Fruit fly (Drosophila melanogaster) whole organism, embryonic: ENCODE data around the gene CG42758.

Experiments
- CG1024 ChIP-seq: fragments of 200-800 bp; sonication (Bioruptor generic); IDR thresholded peaks from 2 replicates; pipeline ENCODE4 v1.3.6; 2022; ENCODE audit warnings: missing biosample characterization, missing genetic modification characterization
- CG10274 ChIP-seq: fragments of 200-800 bp; sonication (Bioruptor generic); optimal IDR thresholded peaks from 3 replicates; lab custom pipeline; 2017; ENCODE audit warnings: missing biosample characterization, mild to moderate bottlenecking, missing genetic modification characterization
- CG10321 ChIP-seq: fragments of 200-800 bp; sonication (Bioruptor generic); IDR thresholded peaks from 2 replicates; pipeline ENCODE4 v1.3.6; 2022; ENCODE audit warnings: missing biosample characterization, missing genetic modification characterization
- CG11247 ChIP-seq: fragments of 200-800 bp; sonication (Bioruptor generic); IDR thresholded peaks from 2 replicates; pipeline ENCODE4 v1.3.6; 2022; ENCODE audit warnings: missing biosample characterization, missing genetic modification characterization
- CG15479 ChIP-seq: fragments of 200-800 bp; sonication (Bioruptor generic); optimal IDR thresholded peaks from 3 replicates; lab custom pipeline; 2019; ENCODE audit warnings: missing biosample characterization, mild to moderate bottlenecking, missing genetic modification characterization, moderate library complexity
- CG15601 ChIP-seq: fragments of 200-800 bp; sonication (Bioruptor generic); optimal IDR thresholded peaks from 3 replicates; lab custom pipeline; 2019; ENCODE audit warnings: missing biosample characterization, mild to moderate bottlenecking, missing genetic modification characterization, moderate library complexity
- CG1603 ChIP-seq: fragments of 200-800 bp; sonication (Bioruptor generic); optimal IDR thresholded peaks from 2 replicates; lab custom pipeline; 2019; ENCODE audit warnings: missing biosample characterization, mild to moderate bottlenecking, missing genetic modification characterization, moderate library complexity
- CG18011 ChIP-seq: fragments of 200-800 bp; sonication (Bioruptor generic); optimal IDR thresholded peaks from 2 replicates; lab custom pipeline; 2017; ENCODE audit warnings: missing biosample characterization, missing genetic modification characterization, mild to moderate bottlenecking, moderate library complexity, missing genotype
- CG2199 ChIP-seq: fragments of 200-800 bp; sonication (Bioruptor generic); IDR thresholded peaks from 3 replicates; pipeline ENCODE4 v1.3.6; 2022; ENCODE audit warnings: missing biosample characterization, missing genetic modification characterization
- CG2712 ChIP-seq: fragments of 200-800 bp; optimal IDR thresholded peaks from 3 replicates; lab custom pipeline; 2019; ENCODE audit warnings: missing biosample characterization, mild to moderate bottlenecking, missing genetic modification characterization, moderate library complexity
- CG7372 ChIP-seq: fragments of 200-800 bp; sonication (Bioruptor generic); IDR thresholded peaks from 2 replicates; pipeline ENCODE4 v1.3.6; 2022; ENCODE audit warnings: missing biosample characterization, missing genetic modification characterization
- CG8089 ChIP-seq: fragments of 200-800 bp; sonication (Bioruptor generic); optimal IDR thresholded peaks from 3 replicates; lab custom pipeline; 2016; ENCODE audit warnings: missing biosample characterization, missing genetic modification characterization
- CG8924 ChIP-seq: fragments of 200-800 bp; optimal IDR thresholded peaks from 3 replicates; lab custom pipeline; 2019; ENCODE audit warnings: missing biosample characterization, mild to moderate bottlenecking, missing genetic modification characterization, moderate library complexity
- CoRest ChIP-seq: fragments of 200-800 bp; sonication (Bioruptor generic); optimal IDR thresholded peaks from 3 replicates; lab custom pipeline; 2018; ENCODE audit warnings: missing biosample characterization, mild to moderate bottlenecking, missing genetic modification characterization, moderate library complexity
- Deaf1 ChIP-seq: fragments of 200-800 bp; optimal IDR thresholded peaks from 3 replicates; lab custom pipeline; 2019; ENCODE audit warnings: missing biosample characterization, mild to moderate bottlenecking, missing genetic modification characterization, moderate library complexity
- Dp ChIP-seq: fragments of 200-800 bp; sonication (Bioruptor generic); optimal IDR thresholded peaks from 2 replicates; lab custom pipeline; 2018; ENCODE audit warnings: missing biosample characterization, mild to moderate bottlenecking, missing genetic modification characterization, moderate library complexity
- HHEX ChIP-seq: fragments of 200-800 bp; sonication (Bioruptor generic); optimal IDR thresholded peaks from 3 replicates; lab custom pipeline; 2017; ENCODE audit warnings: missing biosample characterization, mild to moderate bottlenecking, missing genetic modification characterization, missing genetic modification reagents
- Jarid2 ChIP-seq: fragments of 200-800 bp; sonication (Bioruptor generic); optimal IDR thresholded peaks from 3 replicates; lab custom pipeline; 2017; ENCODE audit warnings: mild to moderate bottlenecking, missing biosample characterization, missing genetic modification reagents, missing genetic modification characterization
- Lpt ChIP-seq: fragments of >200 bp; optimal IDR thresholded peaks from 2 replicates; lab custom pipeline; 2018; ENCODE audit warnings: missing biosample characterization, missing genetic modification characterization
- Med ChIP-seq: fragments of 200-800 bp; sonication (Bioruptor generic); peaks from one replicate; lab custom pipeline; 2016; ENCODE audit warnings: missing biosample characterization, missing genetic modification characterization, mild to moderate bottlenecking, inconsistent platforms, moderate library complexity
- Nf-YA ChIP-seq: fragments of 200-800 bp; sonication (Bioruptor generic); IDR thresholded peaks from 2 replicates; pipeline ENCODE4 v1.3.6; 2022; ENCODE audit warnings: missing biosample characterization, missing genetic modification characterization
- Nf-YB ChIP-seq: fragments of 200-800 bp; sonication (Bioruptor generic); optimal IDR thresholded peaks from 3 replicates; lab custom pipeline; 2019; ENCODE audit warnings: missing biosample characterization, mild to moderate bottlenecking, missing genetic modification characterization, moderate library complexity
- Nf-YC ChIP-seq: fragments of 200-800 bp; optimal IDR thresholded peaks from 3 replicates; lab custom pipeline; 2019; ENCODE audit warnings: missing biosample characterization, mild to moderate bottlenecking, missing genetic modification characterization, moderate library complexity
- Ravus ChIP-seq: fragments of 200-800 bp; sonication (Bioruptor generic); IDR thresholded peaks from 2 replicates; pipeline ENCODE4 v1.3.6; 2022; ENCODE audit warnings: missing biosample characterization, missing genetic modification characterization
- Sin3A ChIP-seq: fragments of >200 bp; optimal IDR thresholded peaks from 2 replicates; lab custom pipeline; 2018
- Ssrp ChIP-seq: fragments of 200-800 bp; sonication (Bioruptor generic); optimal IDR thresholded peaks from 2 replicates; lab custom pipeline; 2018; ENCODE audit warnings: missing biosample characterization, mild to moderate bottlenecking, missing genetic modification characterization, moderate library complexity
- ase ChIP-seq: fragments of 200-800 bp; sonication (Bioruptor generic); IDR thresholded peaks from 3 replicates; pipeline ENCODE4 v1.3.6; 2022; ENCODE audit warnings: missing biosample characterization, missing genetic modification characterization
- bbx ChIP-seq: fragments of 200-800 bp; sonication (Bioruptor generic); IDR thresholded peaks from 2 replicates; pipeline ENCODE4 v1.3.6; 2022; ENCODE audit warnings: missing biosample characterization, missing genetic modification characterization; ENCODE audit not compliant: partially characterized antibody
- cad ChIP-seq: fragments of >200 bp; optimal IDR thresholded peaks from 2 replicates; lab custom pipeline; 2017; ENCODE audit warnings: missing biosample characterization, missing genetic modification characterization
- cg ChIP-seq: fragments of 200-800 bp; sonication (Bioruptor generic); optimal IDR thresholded peaks from 3 replicates; lab custom pipeline; 2019; ENCODE audit warnings: missing biosample characterization, mild to moderate bottlenecking, missing genetic modification characterization, moderate library complexity
- crol ChIP-seq: fragments of 200-800 bp; sonication (Bioruptor generic); IDR thresholded peaks from 2 replicates; pipeline ENCODE4 v1.3.6; 2022; ENCODE audit warnings: missing biosample characterization, missing genetic modification characterization
- dati ChIP-seq: fragments of 200-800 bp; sonication (Bioruptor generic); IDR thresholded peaks from 2 replicates; pipeline ENCODE4 v1.3.6; 2022; ENCODE audit warnings: missing biosample characterization, missing genetic modification characterization
- dpn ChIP-seq, 2 experiments: fragments of 200-800 bp; sonication (Bioruptor generic); optimal IDR thresholded peaks; 3 replicates each; lab custom pipeline; 2016; ENCODE audit warnings: missing biosample characterization in 2 of 2, missing genetic modification characterization in 2 of 2
- en ChIP-seq: fragments of 200-800 bp; sonication (Bioruptor generic); optimal IDR thresholded peaks from 2 replicates; lab custom pipeline; 2016; ENCODE audit warnings: missing biosample characterization, missing genetic modification characterization
- gfzf ChIP-seq: fragments of 200-800 bp; sonication (Bioruptor generic); optimal IDR thresholded peaks from 2 replicates; lab custom pipeline; 2016; ENCODE audit warnings: missing biosample characterization, mild to moderate bottlenecking, missing genetic modification characterization, moderate library complexity
- gsb-n ChIP-seq: fragments of 200-800 bp; sonication (Bioruptor generic); optimal IDR thresholded peaks from 3 replicates; lab custom pipeline; 2018; ENCODE audit warnings: missing biosample characterization, mild to moderate bottlenecking, missing genetic modification characterization
- insv ChIP-seq, 2 experiments: fragments of 200-800 bp; sonication (Bioruptor generic); optimal IDR thresholded peaks; 3 replicates each; lab custom pipeline; 2016 to 2018; ENCODE audit warnings: missing biosample characterization in 2 of 2, missing genetic modification characterization in 2 of 2
- jumu ChIP-seq: fragments of 200-800 bp; sonication (Bioruptor generic); optimal IDR thresholded peaks from 3 replicates; lab custom pipeline; 2016; ENCODE audit warnings: missing biosample characterization, missing genetic modification characterization
- luna ChIP-seq: fragments of 200-800 bp; sonication (Bioruptor generic); optimal IDR thresholded peaks from 2 replicates; lab custom pipeline; 2016; ENCODE audit warnings: missing biosample characterization, missing genetic modification characterization
- nau ChIP-seq: fragments of 200-800 bp; sonication (Bioruptor generic); optimal IDR thresholded peaks from 3 replicates; lab custom pipeline; 2017; ENCODE audit warnings: missing biosample characterization, mild to moderate bottlenecking, missing genetic modification characterization, missing genetic modification reagents
- oc ChIP-seq: fragments of 200-800 bp; sonication (Bioruptor generic); optimal IDR thresholded peaks from 2 replicates; lab custom pipeline; 2018; ENCODE audit warnings: missing biosample characterization, mild to moderate bottlenecking, missing genetic modification characterization, moderate library complexity
- odd ChIP-seq: fragments of 200-800 bp; sonication (Bioruptor generic); optimal IDR thresholded peaks from 2 replicates; lab custom pipeline; 2017; ENCODE audit warnings: missing biosample characterization, mild to moderate bottlenecking, missing genetic modification characterization
- pan ChIP-seq, 4 experiments: fragments of >200 bp in 3 of 4; fragments of 200-800 bp in 1 of 4; sonication (Bioruptor generic) in 1 of 4; optimal IDR thresholded peaks in 3 of 4; IDR thresholded peaks in 1 of 4; 2 replicates each; pipeline versions ENCODE4 v1.3.6 to Lab custom; 2017 to 2022; ENCODE audit warnings: missing biosample characterization in 2 of 4, missing genetic modification characterization in 2 of 4, mixed read lengths in 1 of 4
- pfk ChIP-seq: fragments of 200-800 bp; sonication (Bioruptor generic); optimal IDR thresholded peaks from 2 replicates; lab custom pipeline; 2018; ENCODE audit warnings: missing biosample characterization, mild to moderate bottlenecking, missing genetic modification characterization, moderate library complexity
- phol ChIP-seq: fragments of 200-800 bp; sonication (Bioruptor generic); optimal IDR thresholded peaks from 3 replicates; lab custom pipeline; 2018; ENCODE audit warnings: missing biosample characterization, mild to moderate bottlenecking, missing genetic modification characterization, moderate library complexity
- pros ChIP-seq: fragments of 200-800 bp; sonication (Bioruptor generic); optimal IDR thresholded peaks from 3 replicates; lab custom pipeline; 2019; ENCODE audit warnings: missing biosample characterization, mild to moderate bottlenecking, missing genetic modification characterization, moderate library complexity
- salm ChIP-seq: fragments of 200-800 bp; sonication (Bioruptor generic); optimal IDR thresholded peaks from 2 replicates; lab custom pipeline; 2018; ENCODE audit warnings: missing biosample characterization, mild to moderate bottlenecking, missing genetic modification characterization
- scrt ChIP-seq: fragments of 200-800 bp; sonication (Bioruptor generic); optimal IDR thresholded peaks from 2 replicates; lab custom pipeline; 2018; ENCODE audit warnings: missing biosample characterization, mild to moderate bottlenecking, missing genetic modification characterization, moderate library complexity
- sd ChIP-seq: fragments of 200-800 bp; sonication (Bioruptor generic); optimal IDR thresholded peaks from 3 replicates; lab custom pipeline; 2018; ENCODE audit warnings: missing biosample characterization, mild to moderate bottlenecking, missing genetic modification characterization, moderate library complexity
- slou ChIP-seq: fragments of 200-800 bp; sonication (Bioruptor generic); optimal IDR thresholded peaks from 3 replicates; lab custom pipeline; 2016; ENCODE audit warnings: missing biosample characterization, missing genetic modification characterization
- tgo ChIP-seq: fragments of 200-800 bp; sonication (Bioruptor generic); IDR thresholded peaks from 3 replicates; pipeline ENCODE4 v1.3.6; 2022; ENCODE audit warnings: missing biosample characterization, missing genetic modification characterization
- z ChIP-seq: fragments of 200-800 bp; sonication (Bioruptor generic); IDR thresholded peaks from 3 replicates; pipeline ENCODE4 v1.3.6; 2022; ENCODE audit warnings: missing biosample characterization, missing genetic modification characterization

CG42758 gene

dm6 chr3L:14599503-14599902, 32.3 kb downstream of the CG42758 start, which contains the start of gene HGTX (continued):
- TF ChIP-seq CoRest (peak; percentile 21), Deaf1 (tag; lab: Kevin White, UChicago) (peak; percentile 43), dati (GFP tag; lab: Robert Waterston, UW) (no peak), cg (peak; percentile 49), nau (GFP tag; lab: Kevin White, UChicago) (no peak), CG8924 (tag; lab: Kevin White, UChicago) (peak; percentile 44), CG15601 (peak; percentile 97), CG10321 (GFP tag; lab: Robert Waterston, UW) (peak; percentile 89), insv (GFP tag; optimal IDR thresholded peaks at IDR 0.05; lab: Kevin White, UChicago) (peak in 1 of 2 experiments; percentile 76), CG11247 (GFP tag; lab: Robert Waterston, UW) (no peak), CG1603 (tag; lab: Kevin White, UChicago) (peak; percentile 16), Nf-YA (GFP tag; lab: Robert Waterston, UW) (no peak), salm (no peak), crol (peak; percentile 43; the same call in 1 of the 2 replicates), Lpt (GFP tag; lab: Kevin White, UChicago) (no peak), z (peak; percentile 98), jumu (GFP tag; lab: Kevin White, UChicago) (no peak), gfzf (no peak), oc (peak; percentile 10), Jarid2 (GFP tag; lab: Kevin White, UChicago) (peak; percentile 68), en (GFP tag; lab: Kevin White, UChicago) (no peak), tgo (no peak), gsb-n (peak; percentile 16), Med (GFP tag; lab: Kevin White, UChicago) (peak; percentile 37), Ssrp (tag; lab: Kevin White, UChicago) (no peak), CG15479 (GFP tag; lab: Kevin White, UChicago) (peak; percentile 30), cad (GFP tag; lab: Kevin White, UChicago) (no peak), Dp (no peak), sd (peak; percentile 75)

dm6 chr3L:14600570-14600969, 33.3 kb downstream of the CG42758 start:
- TF ChIP-seq CG1024 (no peak), luna (GFP tag; lab: Kevin White, UChicago) (no peak), bbx (GFP tag; lab: Robert Waterston, UW) (peak; percentile 57; the same call in 1 of the 2 replicates), CG10274 (GFP tag; lab: Kevin White, UChicago) (no peak), slou (GFP tag; lab: Kevin White, UChicago) (no peak), CG8089 (GFP tag; lab: Kevin White, UChicago) (no peak), dpn (GFP tag; optimal IDR thresholded peaks at IDR 0.05; lab: Kevin White, UChicago) (no peak), CG2712 (peak; percentile 53), Nf-YC (tag; lab: Kevin White, UChicago) (peak; percentile 84), HHEX (GFP tag; lab: Kevin White, UChicago) (no peak), odd (GFP tag; lab: Kevin White, UChicago) (no peak), Ravus (GFP tag; lab: Robert Waterston, UW) (no peak), CG7372 (GFP tag; lab: Robert Waterston, UW) (no peak), pfk (GFP tag; lab: Kevin White, UChicago) (peak; percentile 95), pan (optimal IDR thresholded peaks at IDR 0.05; lab: Kevin White, UChicago) (no peak), pan (GFP tag; optimal IDR thresholded peaks at IDR 0.05 in 1 of 2, IDR thresholded peaks at IDR 0.05 in 1 of 2) (no peak), ase (no peak), scrt (GFP tag; lab: Kevin White, UChicago) (no peak), phol (tag; lab: Kevin White, UChicago) (peak; percentile 27), CG2199 (GFP tag; lab: Robert Waterston, UW) (0 out of 3 replicates have a peak, but pooled peaks have one; percentile 63), Sin3A (lab: Kevin White, UChicago) (no peak), pros (GFP tag; lab: Kevin White, UChicago) (no peak), cg (peak; percentile 51), gsb-n (no peak), CG18011 (no peak), Nf-YB (GFP tag; lab: Kevin White, UChicago) (peak; percentile 83)
